Fruit fly (Drosophila melanogaster) whole organism, prepupa: ENCODE data around the gene bmm.

ENCODE experiments used
- Blimp-1 ChIP-seq: fragments of 200-800 bp; sonication (Bioruptor generic); optimal IDR thresholded peaks from 3 replicates; lab custom pipeline; 2017; ENCODE audit warnings: missing biosample characterization, missing genetic modification characterization, mild to moderate bottlenecking, moderate library complexity, missing genetic modification reagents
- CG10669 ChIP-seq: fragments of 200-800 bp; sonication (Bioruptor generic); optimal IDR thresholded peaks from 3 replicates; lab custom pipeline; 2018; ENCODE audit warnings: missing biosample characterization, mild to moderate bottlenecking, missing genetic modification characterization, moderate library complexity
- CG31627 ChIP-seq: fragments of 200-800 bp; sonication (Bioruptor generic); optimal IDR thresholded peaks from 3 replicates; lab custom pipeline; 2016; ENCODE audit warnings: missing biosample characterization, missing genetic modification characterization
- CG6276 ChIP-seq: fragments of 200-800 bp; sonication (Bioruptor generic); optimal IDR thresholded peaks from 2 replicates; lab custom pipeline; 2017; ENCODE audit warnings: missing biosample characterization, mild to moderate bottlenecking, missing genetic modification characterization
- Eip93F ChIP-seq: fragments of 200-800 bp; sonication (Bioruptor generic); optimal IDR thresholded peaks from 2 replicates; lab custom pipeline; 2016; ENCODE audit warnings: missing biosample characterization, mild to moderate bottlenecking, missing genetic modification characterization
- esn ChIP-seq: fragments of 200-800 bp; sonication (Bioruptor generic); optimal IDR thresholded peaks from 2 replicates; lab custom pipeline; 2016; ENCODE audit warnings: missing biosample characterization, mild to moderate bottlenecking, missing genetic modification characterization, moderate library complexity
- fd59A ChIP-seq: fragments of 200-800 bp; sonication (Bioruptor generic); optimal IDR thresholded peaks from 2 replicates; lab custom pipeline; 2017; ENCODE audit warnings: missing biosample characterization, mild to moderate bottlenecking, missing genetic modification characterization, missing genetic modification reagents
- fd85E ChIP-seq: fragments of 200-800 bp; sonication (Bioruptor generic); optimal IDR thresholded peaks from 3 replicates; lab custom pipeline; 2016; ENCODE audit warnings: missing biosample characterization, missing genetic modification characterization

- TF ChIP-seq Eip93F (peak; percentile 60), CG6276 (GFP tag; lab: Kevin White, UChicago) (no peak), fd85E (GFP tag; lab: Kevin White, UChicago) (no peak), Blimp-1 (GFP tag; lab: Kevin White, UChicago) (peak; percentile 42), esn (GFP tag; lab: Kevin White, UChicago) (peak; percentile 85), CG10669 (no peak), fd59A (peak; percentile 70), CG31627 (no peak)
These were observed 15.8 kb upstream of the bmm start, which contains the start of gene NHP2 for dm6 chr3L:14801854-14802616.
